Fruit fly (Drosophila melanogaster): ENCODE measurements around the gene ro.

ro gene

dm6 chr3R:26866577-26867456 is 14.2 kb downstream of the ro start, which contains the start of the genes ball and His2Av (continued):
- no peak for TF ChIP-seq jigr1 (GFP tag; IDR thresholded peaks at IDR 0.05)
- TF ChIP-seq CG8089 (GFP tag; optimal IDR thresholded peaks at IDR 0.05), result peak; percentile 78
- TF ChIP-seq gro (GFP tag; optimal IDR thresholded peaks at IDR 0.05), result peak; percentile 79
- TF ChIP-seq fd64A (GFP tag; optimal IDR thresholded peaks at IDR 0.05), result no peak
- peak; percentile 65 for TF ChIP-seq C15 (GFP tag; IDR thresholded peaks at IDR 0.05)
- peak; percentile 91 for TF ChIP-seq mam (GFP tag; optimal IDR thresholded peaks at IDR 0.05)
- TF ChIP-seq tx (GFP tag; optimal IDR thresholded peaks at IDR 0.05), result peak; percentile 89
- peak; percentile 41; the same call in 1 of the 2 replicates for TF ChIP-seq CG10321 (GFP tag; IDR thresholded peaks at IDR 0.05)
- peak; percentile 82 for TF ChIP-seq p53 (GFP tag; optimal IDR thresholded peaks at IDR 0.05)
- peak; percentile 70 for TF ChIP-seq Rx (GFP tag; IDR thresholded peaks at IDR 0.05)
- TF ChIP-seq Trl (optimal IDR thresholded peaks at IDR 0.05), result no peak
- peak; percentile 94 for TF ChIP-seq Trl (GFP tag; optimal IDR thresholded peaks at IDR 0.05)
- peak; percentile 88 for TF ChIP-seq ems (GFP tag; optimal IDR thresholded peaks at IDR 0.05)
- peak; percentile 37 for TF ChIP-seq twi (tag; optimal IDR thresholded peaks at IDR 0.05)
- peak; percentile 85 for TF ChIP-seq Optix (GFP tag; IDR thresholded peaks at IDR 0.05)
- TF ChIP-seq CG13424 (tag; optimal IDR thresholded peaks at IDR 0.05), result peak; percentile 78
- no peak for TF ChIP-seq Sry-β (GFP tag; optimal IDR thresholded peaks at IDR 0.05)
- peak; percentile 89 for TF ChIP-seq Rfx (GFP tag; IDR thresholded peaks at IDR 0.05)
- TF ChIP-seq stc (GFP tag; IDR thresholded peaks at IDR 0.05), result peak; percentile 72
- TF ChIP-seq CG1792 (GFP tag; optimal IDR thresholded peaks at IDR 0.05), result peak; percentile 77
- peak; percentile 70 for TF ChIP-seq CG10147 (GFP tag; optimal IDR thresholded peaks at IDR 0.05)
- TF ChIP-seq Dfd (GFP tag; optimal IDR thresholded peaks at IDR 0.05), result no peak
- TF ChIP-seq CG32772 (GFP tag; IDR thresholded peaks at IDR 0.05), result peak; percentile 83
- peak; percentile 71 for TF ChIP-seq Taf1 (GFP tag; IDR thresholded peaks at IDR 0.05)
- peak; percentile 76 for TF ChIP-seq CG17361 (GFP tag; IDR thresholded peaks at IDR 0.05)
- peak; percentile 80 for TF ChIP-seq CG18764 (GFP tag; optimal IDR thresholded peaks at IDR 0.05)
- peak; percentile 85 for TF ChIP-seq CG18599 (GFP tag; optimal IDR thresholded peaks at IDR 0.05)
- TF ChIP-seq CG30431 (GFP tag; optimal IDR thresholded peaks at IDR 0.05), result peak; percentile 56
- TF ChIP-seq Fer3 (tag; optimal IDR thresholded peaks at IDR 0.05), result peak; percentile 68
- peak; percentile 83 for TF ChIP-seq CG11247 (GFP tag; IDR thresholded peaks at IDR 0.05)
- TF ChIP-seq toy (GFP tag; IDR thresholded peaks at IDR 0.05), result no peak
- TF ChIP-seq CG17612 (GFP tag; IDR thresholded peaks at IDR 0.05), result peak; percentile 60
- peak; percentile 72 for TF ChIP-seq CG15696 (tag; optimal IDR thresholded peaks at IDR 0.05)
- peak; percentile 60; the same call in 1 of the 2 replicates for TF ChIP-seq CG5953 (GFP tag; IDR thresholded peaks at IDR 0.05)
- TF ChIP-seq NFAT (GFP tag; IDR thresholded peaks at IDR 0.05), result peak; percentile 86
- TF ChIP-seq crc (GFP tag; optimal IDR thresholded peaks at IDR 0.05), result peak; percentile 79
- peak in 1 of 2 experiments; percentile 61 for TF ChIP-seq crp (GFP tag; optimal IDR thresholded peaks at IDR 0.05)
- peak; percentile 54 for TF ChIP-seq Deaf1 (tag; optimal IDR thresholded peaks at IDR 0.05)
- TF ChIP-seq E2f1 (GFP tag; IDR thresholded peaks at IDR 0.05), result peak; percentile 83
- TF ChIP-seq sna (GFP tag; IDR thresholded peaks at IDR 0.05; ENCODE audit: partially characterized antibody), result peak; percentile 92
- TF ChIP-seq prd (optimal IDR thresholded peaks at IDR 0.05), result no peak
- TF ChIP-seq prd (GFP tag; IDR thresholded peaks at IDR 0.05), result peak; percentile 87
- peak; percentile 54 for TF ChIP-seq CG4360 (GFP tag; IDR thresholded peaks at IDR 0.05)
- TF ChIP-seq run (tag; optimal IDR thresholded peaks at IDR 0.05), result peak; percentile 48
- TF ChIP-seq Dip2 (GFP tag; IDR thresholded peaks at IDR 0.05), result no peak
- peak; percentile 80 for TF ChIP-seq CoRest (tag; optimal IDR thresholded peaks at IDR 0.05)
- TF ChIP-seq pho (GFP tag; optimal IDR thresholded peaks at IDR 0.05), result peak; percentile 91
- peak; percentile 81 to 89 for TF ChIP-seq Pdp1 (GFP tag; optimal IDR thresholded peaks at IDR 0.05)
- TF ChIP-seq CG3065 (GFP tag; optimal IDR thresholded peaks at IDR 0.05), result peak; percentile 50
- TF ChIP-seq CG9609 (GFP tag; optimal IDR thresholded peaks at IDR 0.05), result peak; percentile 89

All from whole organism, embryonic.